Worm (Caenorhabditis elegans): Measurements from ENCODE around the gene F30H5.3.

The F30H5.3 gene

DNA sequence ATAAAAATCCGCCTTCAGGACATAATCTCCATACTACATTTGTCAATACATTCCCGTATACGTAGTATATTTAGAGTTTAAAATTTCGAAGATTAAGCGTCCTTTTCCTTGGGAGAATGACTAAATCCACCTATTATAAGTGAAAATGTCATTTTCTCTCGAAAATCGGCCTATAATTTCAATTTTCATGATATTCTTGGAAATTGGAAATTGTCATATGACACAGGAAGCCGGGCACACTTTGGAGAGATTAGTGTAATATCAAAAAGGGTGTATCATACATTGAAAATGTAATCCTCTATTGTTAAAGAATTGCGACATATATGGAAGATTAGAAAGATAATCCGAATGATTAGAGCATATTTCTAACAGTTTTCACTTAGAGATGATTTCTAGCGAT is 29.3 kb downstream of the F30H5.3 start:
- no peak for TF ChIP-seq fkh-3 (tag; optimal IDR thresholded peaks at IDR 0.05)
- TF ChIP-seq efl-1 (GFP tag; optimal IDR thresholded peaks at IDR 0.05): no peak
- TF ChIP-seq ztf-3 (GFP tag; optimal IDR thresholded peaks at IDR 0.05): no peak
- no peak for TF ChIP-seq B0336.3 (GFP tag; IDR thresholded peaks at IDR 0.05)
- TF ChIP-seq nfyb-1 (GFP tag; IDR thresholded peaks at IDR 0.05): no peak
- TF ChIP-seq lin-26 (GFP tag; IDR thresholded peaks at IDR 0.05): no peak
- TF ChIP-seq rec-8 (tag; optimal IDR thresholded peaks at IDR 0.05): no peak
- TF ChIP-seq dox-1 (GFP tag; IDR thresholded peaks at IDR 0.05): no peak
- no peak for TF ChIP-seq sptf-2 (GFP tag; optimal IDR thresholded peaks at IDR 0.05)
- no peak for TF ChIP-seq ceh-40 (GFP tag; IDR thresholded peaks at IDR 0.05)
- TF ChIP-seq aptf-3 (GFP tag; IDR thresholded peaks at IDR 0.05): no peak
- TF ChIP-seq ccch-3 (GFP tag; optimal IDR thresholded peaks at IDR 0.05): no peak
- TF ChIP-seq F55B11.4 (tag; optimal IDR thresholded peaks at IDR 0.05; ENCODE audit: borderline replicate concordance, insufficient read depth): no peak

DNA sequence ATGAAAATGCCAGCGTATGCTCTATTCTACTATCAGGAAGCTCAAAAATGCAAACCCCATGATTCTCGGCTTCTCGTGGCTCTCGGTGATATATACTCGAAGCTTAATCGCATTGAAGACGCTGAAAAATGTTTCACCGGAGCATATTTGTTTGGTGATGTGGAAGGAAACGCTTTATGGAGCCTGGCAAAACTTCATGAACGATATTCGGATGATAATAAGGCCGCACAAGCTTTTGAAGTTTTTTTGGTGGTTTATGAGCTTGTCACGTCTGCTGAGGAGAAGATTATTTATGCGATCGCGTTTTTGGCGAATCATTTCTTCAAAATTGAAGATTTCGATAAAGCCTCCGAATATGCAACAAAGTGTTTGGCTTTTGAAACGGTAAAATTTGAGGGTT is 30.8 kb downstream of the F30H5.3 start:
- TF ChIP-seq egl-18 (GFP tag; IDR thresholded peaks at IDR 0.05) (no peak), hlh-26 (GFP tag; conservative IDR thresholded peaks at IDR 0.05) (no peak), snpc-1.1 (tag; optimal IDR thresholded peaks at IDR 0.05; ENCODE audit: insufficient read depth) (no peak)

DNA sequence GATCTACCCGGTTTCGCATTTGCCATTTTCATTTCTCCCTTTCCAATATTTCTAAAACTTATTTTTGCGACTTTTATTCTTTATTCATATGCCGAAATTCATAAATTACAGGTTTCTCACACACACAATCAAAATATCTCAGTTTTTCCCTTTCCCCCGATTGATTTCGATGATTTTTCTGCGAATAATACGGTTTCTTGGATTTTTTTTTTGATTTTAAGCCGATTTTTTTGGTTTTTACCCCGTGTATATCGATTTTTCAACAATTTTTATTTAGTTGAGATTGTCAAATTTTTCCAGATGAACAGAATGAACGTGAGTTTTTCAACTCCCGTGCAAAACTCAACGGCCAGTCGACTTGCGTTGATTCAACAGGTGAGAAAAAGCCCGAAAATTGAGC is 36.9 kb downstream of the F30H5.3 start, which contains the start of gene mat-3:
mat-3 (plus strand) TSS at position 301 of the 400 bp plus-strand sequence.
- TF ChIP-seq mel-28 (tag; optimal IDR thresholded peaks at IDR 0.05; ENCODE audit: borderline replicate concordance): no peak
- TF ChIP-seq snpc-1.1 (tag; optimal IDR thresholded peaks at IDR 0.05; ENCODE audit: insufficient read depth): no peak
- TF ChIP-seq ccch-3 (GFP tag; optimal IDR thresholded peaks at IDR 0.05): no peak
- no peak for TF ChIP-seq nfya-2 (GFP tag; IDR thresholded peaks at IDR 0.05)
- TF ChIP-seq F39B2.1 (GFP tag; IDR thresholded peaks at IDR 0.05): no peak

DNA sequence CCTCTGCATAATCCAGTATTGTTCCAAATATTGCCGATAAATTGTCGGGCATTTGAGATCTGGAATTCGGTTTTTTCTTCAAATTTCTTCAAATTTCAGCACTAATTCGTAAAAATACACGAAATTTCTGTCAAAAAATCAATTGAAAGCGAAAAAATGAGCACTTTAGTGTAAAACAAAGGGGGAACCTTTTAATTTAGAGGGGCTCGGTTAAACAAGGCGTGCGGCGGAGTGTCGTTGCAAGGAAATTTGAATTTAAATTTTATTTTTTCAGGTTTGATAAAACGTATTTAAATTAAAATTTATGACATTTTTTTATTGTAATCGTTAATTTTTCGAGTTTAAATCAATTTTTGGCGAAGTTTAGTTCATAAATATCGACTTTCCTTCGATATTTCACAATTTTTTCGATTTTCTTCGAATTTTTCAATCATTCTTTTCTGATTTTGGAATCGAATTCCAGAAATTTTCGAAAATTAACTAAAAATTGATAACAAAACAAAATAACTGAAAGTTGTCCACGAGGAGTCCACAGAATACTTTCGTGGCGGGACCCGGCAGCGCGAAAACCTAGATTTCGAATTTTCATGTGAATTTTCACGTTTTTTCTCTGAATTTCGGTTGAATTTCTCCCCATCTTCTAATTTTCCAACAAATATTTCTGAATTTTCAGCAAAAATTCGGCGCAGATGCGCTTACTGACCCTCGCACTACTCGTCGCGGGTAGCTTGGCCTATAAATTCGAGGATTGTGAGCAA is 40.2 kb downstream of the F30H5.3 start, which contains the start of the genes magu-1 and nemp-1:
magu-1 (minus strand) TSS at position 59 of the 758 bp plus-strand sequence.
nemp-1 (plus strand) TSS at position 674 of the 758 bp plus-strand sequence.
- TF ChIP-seq F49E8.2 (tag; optimal IDR thresholded peaks at IDR 0.05; ENCODE audit: insufficient read depth) (peak; percentile 27), efl-1 (GFP tag; optimal IDR thresholded peaks at IDR 0.05) (peak; percentile 77), madf-8 (GFP tag; conservative IDR thresholded peaks at IDR 0.05) (peak; percentile 6; the same call in 1 of the 2 replicates), gei-17 (GFP tag; optimal IDR thresholded peaks at IDR 0.05) (no peak), lin-54 (GFP tag; optimal IDR thresholded peaks at IDR 0.05) (peak; percentile 54), ceh-58 (GFP tag; IDR thresholded peaks at IDR 0.05) (no peak), D2030.7 (GFP tag; IDR thresholded peaks at IDR 0.05) (peak; percentile 65; the same call in 1 of the 2 replicates), lsl-1 (GFP tag; optimal IDR thresholded peaks at IDR 0.05) (peak; percentile 40), akir-1 (GFP tag; optimal IDR thresholded peaks at IDR 0.05) (no peak), madf-6 (GFP tag; IDR thresholded peaks at IDR 0.05) (peak; percentile 71), lir-1 (GFP tag; conservative IDR thresholded peaks at IDR 0.05) (no peak), F23B12.7 (tag; optimal IDR thresholded peaks at IDR 0.05; ENCODE audit: insufficient read depth) (peak; percentile 16), attf-3 (GFP tag; conservative IDR thresholded peaks at IDR 0.05) (peak; percentile 83), F33H1.4 (GFP tag; IDR thresholded peaks at IDR 0.05) (peak; percentile 83), xnd-1 (tag; optimal IDR thresholded peaks at IDR 0.05) (peak; percentile 13), dpl-1 (GFP tag; optimal IDR thresholded peaks at IDR 0.05) (peak; percentile 38)
